Worm (Caenorhabditis elegans): ENCODE results near the gene F16G10.1.

DNA sequence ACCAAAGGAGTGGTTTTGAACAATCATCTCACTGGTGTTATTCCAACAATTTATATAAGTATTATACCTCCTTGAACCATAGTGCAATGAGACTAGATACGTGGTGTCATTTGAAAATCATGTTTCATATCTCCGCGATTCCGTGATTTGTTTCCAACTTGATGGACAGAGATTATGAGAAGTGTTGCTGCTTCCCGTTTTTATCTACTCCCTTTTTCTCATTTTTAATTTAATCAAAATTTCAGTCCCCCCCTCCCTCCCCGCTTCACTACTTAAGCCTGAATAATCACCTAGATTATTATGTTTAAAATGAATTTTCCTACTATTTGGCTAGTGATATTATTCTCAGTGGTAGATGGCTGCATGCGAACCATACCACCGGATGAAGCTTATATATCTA is 32.0 kb upstream of the F16G10.1 start, which contains the start of gene F16G10.3:
- TF ChIP-seq B0019.2 (GFP tag; conservative IDR thresholded peaks at IDR 0.05), result no peak
- TF ChIP-seq dpl-1 (GFP tag; optimal IDR thresholded peaks at IDR 0.05), result no peak
- TF ChIP-seq rpc-1 (optimal IDR thresholded peaks at IDR 0.05), result no peak
- TF ChIP-seq rpc-1 (tag; optimal IDR thresholded peaks at IDR 0.05), result no peak
- no peak for TF ChIP-seq ama-1 (optimal IDR thresholded peaks at IDR 0.05)
- no peak for TF ChIP-seq ama-1 (GFP tag; optimal IDR thresholded peaks at IDR 0.05)
- no peak for TF ChIP-seq snpc-1.3 (tag; optimal IDR thresholded peaks at IDR 0.05; ENCODE audit: insufficient read depth)
- TF ChIP-seq pha-4 (tag; optimal IDR thresholded peaks at IDR 0.05), result no peak
- no peak for TF ChIP-seq unc-62 (GFP tag; optimal IDR thresholded peaks at IDR 0.05)
- no peak for TF ChIP-seq sptf-2 (GFP tag; optimal IDR thresholded peaks at IDR 0.05)
